Fruit fly (Drosophila melanogaster) whole organism, embryonic: ENCODE results near the gene ric8a.

Source experiments
- Abd-B ChIP-seq: fragments of 200-800 bp; sonication (Bioruptor generic); optimal IDR thresholded peaks from 2 replicates; lab custom pipeline; 2018; ENCODE audit warnings: missing biosample characterization, mild to moderate bottlenecking, missing genetic modification characterization, moderate library complexity
- Atf6 ChIP-seq: fragments of 200-800 bp; sonication (Bioruptor generic); IDR thresholded peaks from 2 replicates; pipeline ENCODE4 v1.3.6; 2022; ENCODE audit warnings: missing biosample characterization, missing genetic modification characterization
- BEAF-32 ChIP-seq: fragments of 200-800 bp; sonication (Bioruptor generic); optimal IDR thresholded peaks from 3 replicates; lab custom pipeline; 2017; ENCODE audit warnings: missing biosample characterization, missing genetic modification characterization, mild to moderate bottlenecking, moderate library complexity, missing genetic modification reagents
- Bgb ChIP-seq: fragments of 200-800 bp; sonication (Bioruptor generic); IDR thresholded peaks from 2 replicates; pipeline ENCODE4 v1.3.6; 2022; ENCODE audit warnings: missing biosample characterization, missing genetic modification characterization; ENCODE audit not compliant: partially characterized antibody
- CG12104 ChIP-seq: fragments of 200-800 bp; sonication (Bioruptor generic); optimal IDR thresholded peaks from 3 replicates; lab custom pipeline; 2016; ENCODE audit warnings: missing biosample characterization, missing genetic modification characterization
- CG12391 ChIP-seq: fragments of 200-800 bp; sonication (Bioruptor generic); optimal IDR thresholded peaks from 3 replicates; lab custom pipeline; 2018; ENCODE audit warnings: missing biosample characterization, mild to moderate bottlenecking, missing genetic modification characterization, moderate library complexity
- CG12659 ChIP-seq: fragments of 200-800 bp; sonication (Bioruptor generic); optimal IDR thresholded peaks from 3 replicates; lab custom pipeline; 2017; ENCODE audit warnings: mild to moderate bottlenecking, missing biosample characterization, missing genetic modification reagents, missing genetic modification characterization
- CG13287 ChIP-seq: fragments of 200-800 bp; sonication (Bioruptor generic); IDR thresholded peaks from 2 replicates; pipeline ENCODE4 v1.3.6; 2022; ENCODE audit warnings: missing biosample characterization, missing genetic modification characterization; ENCODE audit not compliant: partially characterized antibody
- CG17829 ChIP-seq: fragments of 200-800 bp; optimal IDR thresholded peaks from 2 replicates; lab custom pipeline; 2019; ENCODE audit warnings: missing biosample characterization, mild to moderate bottlenecking, missing genetic modification characterization, moderate library complexity
- CG18476 ChIP-seq: fragments of 200-800 bp; sonication (Bioruptor generic); optimal IDR thresholded peaks from 2 replicates; lab custom pipeline; 2016; ENCODE audit warnings: missing biosample characterization, mild to moderate bottlenecking, missing genetic modification characterization
- CG32532 ChIP-seq: fragments of 200-800 bp; sonication (Bioruptor generic); IDR thresholded peaks from 2 replicates; pipeline ENCODE4 v1.3.6; 2022; ENCODE audit warnings: missing biosample characterization, missing genetic modification characterization
- CG42726 ChIP-seq: fragments of 200-800 bp; sonication (Bioruptor generic); IDR thresholded peaks from 2 replicates; pipeline ENCODE4 v1.3.6; 2022; ENCODE audit warnings: missing biosample characterization, missing genetic modification characterization; ENCODE audit not compliant: partially characterized antibody
- CG7372 ChIP-seq: fragments of 200-800 bp; sonication (Bioruptor generic); IDR thresholded peaks from 2 replicates; pipeline ENCODE4 v1.3.6; 2022; ENCODE audit warnings: missing biosample characterization, missing genetic modification characterization
- CG8478 ChIP-seq: fragments of >200 bp; optimal IDR thresholded peaks from 2 replicates; lab custom pipeline; 2018
- CG9727 ChIP-seq: fragments of 200-800 bp; sonication (Bioruptor generic); optimal IDR thresholded peaks from 3 replicates; lab custom pipeline; 2017; ENCODE audit warnings: missing biosample characterization, mild to moderate bottlenecking, missing genetic modification characterization
- CG9797 ChIP-seq: fragments of 200-800 bp; sonication (Bioruptor generic); optimal IDR thresholded peaks from 3 replicates; lab custom pipeline; 2018; ENCODE audit warnings: missing biosample characterization, mild to moderate bottlenecking, missing genetic modification characterization
- CTCF ChIP-seq: fragments of 200-800 bp; sonication (Bioruptor generic); optimal IDR thresholded peaks from 2 replicates; lab custom pipeline; 2017; ENCODE audit warnings: missing biosample characterization, mild to moderate bottlenecking, missing genetic modification characterization, moderate library complexity
- Dref ChIP-seq: fragments of 200-800 bp; sonication (Bioruptor generic); IDR thresholded peaks from 2 replicates; pipeline ENCODE4 v1.3.6; 2022; ENCODE audit warnings: missing biosample characterization, missing genetic modification characterization
- HLH4C ChIP-seq: fragments of 200-800 bp; sonication (Bioruptor generic); IDR thresholded peaks from 3 replicates; pipeline ENCODE4 v1.3.6; 2022; ENCODE audit warnings: missing biosample characterization, missing genetic modification characterization; ENCODE audit not compliant: partially characterized antibody
- Kr ChIP-seq: fragments of 200-800 bp; sonication (Bioruptor generic); optimal IDR thresholded peaks from 2 replicates; lab custom pipeline; 2017; ENCODE audit warnings: missing biosample characterization, mild to moderate bottlenecking, missing genetic modification characterization
- MBD-R2 ChIP-seq: fragments of 200-800 bp; sonication (Bioruptor generic); IDR thresholded peaks from 2 replicates; pipeline ENCODE4 v1.3.6; 2022; ENCODE audit warnings: missing biosample characterization, missing genetic modification characterization
- Myb ChIP-seq: fragments of 200-800 bp; sonication (Bioruptor generic); optimal IDR thresholded peaks from 2 replicates; lab custom pipeline; 2016; ENCODE audit warnings: missing biosample characterization, missing genetic modification characterization
- Oli ChIP-seq: fragments of 200-800 bp; sonication (Bioruptor generic); optimal IDR thresholded peaks from 2 replicates; lab custom pipeline; 2018; ENCODE audit warnings: missing biosample characterization, mild to moderate bottlenecking, missing genetic modification characterization, moderate library complexity
- Opbp ChIP-seq: fragments of 200-800 bp; sonication (Bioruptor generic); IDR thresholded peaks from 3 replicates; pipeline ENCODE4 v1.3.6; 2022; ENCODE audit warnings: missing biosample characterization, missing genetic modification characterization; ENCODE audit not compliant: partially characterized antibody
- Scr ChIP-seq: fragments of 200-800 bp; sonication (Bioruptor generic); IDR thresholded peaks from 2 replicates; pipeline ENCODE4 v1.3.6; 2022; ENCODE audit warnings: missing biosample characterization, missing genetic modification characterization; ENCODE audit not compliant: partially characterized antibody
- Sry-β ChIP-seq: fragments of 200-800 bp; sonication (Bioruptor generic); optimal IDR thresholded peaks from 2 replicates; lab custom pipeline; 2018; ENCODE audit warnings: missing biosample characterization, mild to moderate bottlenecking, missing genetic modification characterization, moderate library complexity
- Sry-δ ChIP-seq: fragments of 200-800 bp; sonication (Bioruptor generic); optimal IDR thresholded peaks from 2 replicates; lab custom pipeline; 2016; ENCODE audit warnings: missing biosample characterization, missing genetic modification characterization
- Xbp1 ChIP-seq: fragments of 200-800 bp; sonication (Bioruptor generic); optimal IDR thresholded peaks from 3 replicates; lab custom pipeline; 2016; ENCODE audit warnings: missing biosample characterization, mild to moderate bottlenecking, missing genetic modification characterization
- amos ChIP-seq: fragments of 200-800 bp; sonication (Bioruptor generic); IDR thresholded peaks from 2 replicates; pipeline ENCODE4 v1.3.6; 2022; ENCODE audit warnings: missing biosample characterization, missing genetic modification characterization; ENCODE audit not compliant: partially characterized antibody
- ato ChIP-seq: fragments of 200-800 bp; sonication (Bioruptor generic); IDR thresholded peaks from 2 replicates; pipeline ENCODE4 v1.3.6; 2022; ENCODE audit warnings: missing biosample characterization, missing genetic modification characterization; ENCODE audit not compliant: partially characterized antibody
- caup ChIP-seq: fragments of 200-800 bp; sonication (Bioruptor generic); optimal IDR thresholded peaks from 3 replicates; lab custom pipeline; 2017; ENCODE audit warnings: missing biosample characterization, mild to moderate bottlenecking, missing genetic modification characterization, moderate library complexity; ENCODE audit not compliant: severe bottlenecking
- chinmo ChIP-seq: fragments of 200-800 bp; sonication (Bioruptor generic); IDR thresholded peaks from 4 replicates; pipeline ENCODE4 v1.3.6; 2022; ENCODE audit warnings: missing biosample characterization, missing genetic modification characterization; ENCODE audit not compliant: partially characterized antibody
- crp ChIP-seq, 2 experiments: fragments of 200-800 bp; sonication (Bioruptor generic); optimal IDR thresholded peaks; 2 replicates in 1 of 2; 3 replicates in 1 of 2; lab custom pipeline; 2017; ENCODE audit warnings: missing biosample characterization in 2 of 2, missing genetic modification characterization in 2 of 2, mild to moderate bottlenecking in 1 of 2, moderate library complexity in 1 of 2
- dm ChIP-seq: fragments of 200-800 bp; sonication (Bioruptor generic); optimal IDR thresholded peaks from 3 replicates; lab custom pipeline; 2016; ENCODE audit warnings: missing biosample characterization, missing genetic modification characterization
- dysf ChIP-seq: fragments of 200-800 bp; sonication (Bioruptor generic); IDR thresholded peaks from 3 replicates; pipeline ENCODE4 v1.3.6; 2022; ENCODE audit warnings: missing biosample characterization, missing genetic modification characterization
- gfzf ChIP-seq: fragments of 200-800 bp; sonication (Bioruptor generic); optimal IDR thresholded peaks from 2 replicates; lab custom pipeline; 2016; ENCODE audit warnings: missing biosample characterization, mild to moderate bottlenecking, missing genetic modification characterization, moderate library complexity
- grau ChIP-seq: fragments of 200-800 bp; optimal IDR thresholded peaks from 3 replicates; lab custom pipeline; 2019; ENCODE audit warnings: missing biosample characterization, mild to moderate bottlenecking, missing genetic modification characterization, moderate library complexity
- hb ChIP-seq: fragments of 200-800 bp; sonication (Bioruptor generic); IDR thresholded peaks from 3 replicates; pipeline ENCODE4 v1.3.6; 2022; ENCODE audit warnings: missing biosample characterization, missing genetic modification characterization; ENCODE audit not compliant: partially characterized antibody
- inv ChIP-seq: fragments of 200-800 bp; sonication (Bioruptor generic); IDR thresholded peaks from 2 replicates; pipeline ENCODE4 v1.3.6; 2022; ENCODE audit warnings: missing biosample characterization, missing genetic modification characterization; ENCODE audit not compliant: partially characterized antibody
- lab ChIP-seq: fragments of 200-800 bp; sonication (Bioruptor generic); optimal IDR thresholded peaks from 3 replicates; lab custom pipeline; 2017; ENCODE audit warnings: missing biosample characterization, missing genetic modification characterization, mild to moderate bottlenecking, moderate library complexity, missing genetic modification reagents
- mld ChIP-seq: fragments of 200-800 bp; sonication (Bioruptor generic); IDR thresholded peaks from 3 replicates; pipeline ENCODE4 v1.3.6; 2022; ENCODE audit warnings: missing biosample characterization, missing genetic modification characterization; ENCODE audit not compliant: partially characterized antibody
- org-1 ChIP-seq: fragments of 200-800 bp; sonication (Bioruptor generic); optimal IDR thresholded peaks from 2 replicates; lab custom pipeline; 2017; ENCODE audit warnings: missing biosample characterization, missing genetic modification characterization
- sens-2 ChIP-seq: fragments of 200-800 bp; sonication (Bioruptor generic); IDR thresholded peaks from 2 replicates; pipeline ENCODE4 v1.3.6; 2022; ENCODE audit warnings: missing biosample characterization, missing genetic modification characterization
- stwl ChIP-seq: fragments of 200-800 bp; sonication (Bioruptor generic); optimal IDR thresholded peaks from 3 replicates; lab custom pipeline; 2018; ENCODE audit warnings: missing biosample characterization, mild to moderate bottlenecking, missing genetic modification characterization, moderate library complexity
- twi ChIP-seq: fragments of 200-800 bp; optimal IDR thresholded peaks from 2 replicates; lab custom pipeline; 2019; ENCODE audit warnings: missing biosample characterization, mild to moderate bottlenecking, missing genetic modification characterization, moderate library complexity
- unc-4 ChIP-seq: fragments of 200-800 bp; sonication (Bioruptor generic); IDR thresholded peaks from 2 replicates; pipeline ENCODE4 v1.3.6; 2022; ENCODE audit warnings: missing biosample characterization, missing genetic modification characterization; ENCODE audit not compliant: partially characterized antibody
- zen ChIP-seq: fragments of 200-800 bp; sonication (Bioruptor generic); optimal IDR thresholded peaks from 3 replicates; lab custom pipeline; 2018; ENCODE audit warnings: missing biosample characterization, mild to moderate bottlenecking, missing genetic modification characterization, moderate library complexity
- zen2 ChIP-seq: fragments of 200-800 bp; sonication (Bioruptor generic); IDR thresholded peaks from 3 replicates; pipeline ENCODE4 v1.3.6; 2022; ENCODE audit warnings: missing biosample characterization, missing genetic modification characterization; ENCODE audit not compliant: partially characterized antibody

Gene ric8a

DNA sequence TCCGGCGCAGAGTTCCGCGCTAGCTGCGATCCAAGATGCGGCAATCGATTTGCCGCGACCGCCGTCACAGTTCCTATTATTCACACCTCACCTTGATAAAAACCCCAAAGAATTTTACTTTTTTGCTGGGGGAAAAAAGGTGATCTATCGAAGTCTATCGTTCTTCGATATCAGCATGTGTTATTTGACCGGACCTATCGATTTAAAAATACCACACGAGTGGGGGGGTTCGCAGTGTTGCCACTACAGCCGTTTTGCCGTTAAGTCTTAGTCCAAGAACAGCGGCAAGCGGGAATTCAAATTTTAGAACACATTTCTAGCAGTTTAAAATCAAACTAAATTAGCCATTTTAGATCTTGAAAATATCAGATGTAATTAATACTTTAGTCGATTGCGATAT lies 23.8 kb upstream of the ric8a start, which contains the start of gene CG12121 (continued):
- TF ChIP-seq mld (GFP tag; lab: Robert Waterston, UW), result peak; percentile 57; the same call in 1 of the 3 replicates
- TF ChIP-seq CTCF (GFP tag; lab: Kevin White, UChicago), result no peak
- no peak for TF ChIP-seq caup
- TF ChIP-seq sens-2 (GFP tag; lab: Robert Waterston, UW), result no peak
- peak; percentile 57 for TF ChIP-seq gfzf
- TF ChIP-seq Atf6 (GFP tag; lab: Robert Waterston, UW), result no peak
- TF ChIP-seq CG32532 (GFP tag; lab: Robert Waterston, UW), result no peak
- peak; percentile 75; the same call in 2 of the 3 replicates for TF ChIP-seq hb (GFP tag; lab: Robert Waterston, UW)
- peak; percentile 70 for TF ChIP-seq zen2 (GFP tag; lab: Robert Waterston, UW)
- peak; percentile 53 for TF ChIP-seq stwl (tag; lab: Kevin White, UChicago)
- no peak for TF ChIP-seq Oli (tag; lab: Kevin White, UChicago)
- TF ChIP-seq CG7372 (GFP tag; lab: Robert Waterston, UW), result no peak
- peak; percentile 82 for TF ChIP-seq CG13287 (GFP tag; lab: Robert Waterston, UW)
- TF ChIP-seq BEAF-32 (GFP tag; lab: Kevin White, UChicago), result peak; percentile 66
- TF ChIP-seq Scr (GFP tag; lab: Robert Waterston, UW), result peak; percentile 65
- TF ChIP-seq dysf, result no peak
- TF ChIP-seq Kr (GFP tag; lab: Kevin White, UChicago), result no peak
- peak; percentile 11 for TF ChIP-seq CG12659 (GFP tag; lab: Kevin White, UChicago)
- peak; percentile 63 for TF ChIP-seq unc-4
- no peak for TF ChIP-seq org-1 (GFP tag; lab: Kevin White, UChicago)
- peak; percentile 18 for TF ChIP-seq CG17829 (tag; lab: Kevin White, UChicago)
- peak; percentile 75; the same call in 1 of the 4 replicates for TF ChIP-seq chinmo (GFP tag; lab: Robert Waterston, UW)
- TF ChIP-seq amos (GFP tag; lab: Robert Waterston, UW), result peak; percentile 75; the same call in 1 of the 2 replicates
- peak; percentile 18 for TF ChIP-seq Abd-B (GFP tag; lab: Kevin White, UChicago)
- peak; percentile 94 for TF ChIP-seq Myb (GFP tag; lab: Kevin White, UChicago)
- no peak for TF ChIP-seq CG12391
- TF ChIP-seq CG42726 (GFP tag; lab: Robert Waterston, UW), result 0 out of 2 replicates have a peak, but pooled peaks have one; percentile 8
- TF ChIP-seq Xbp1 (GFP tag; lab: Kevin White, UChicago), result no peak
- peak; percentile 87 for TF ChIP-seq Dref (GFP tag; lab: Robert Waterston, UW)
- peak; percentile 11 for TF ChIP-seq dm
- no peak for TF ChIP-seq CG9727 (GFP tag; lab: Kevin White, UChicago)
- TF ChIP-seq ato (GFP tag; lab: Robert Waterston, UW), result peak; percentile 73
- peak; percentile 42 for TF ChIP-seq CG9797 (GFP tag; lab: Kevin White, UChicago)
- no peak for TF ChIP-seq CG18476
- no peak for TF ChIP-seq twi (tag; lab: Kevin White, UChicago)
- TF ChIP-seq Opbp (GFP tag; lab: Robert Waterston, UW), result peak; percentile 63; the same call in 2 of the 3 replicates
- TF ChIP-seq crp (GFP tag; optimal IDR thresholded peaks at IDR 0.05; lab: Kevin White, UChicago), result peak in 1 of 2 experiments; percentile 19
- peak; percentile 52 for TF ChIP-seq Sry-β (GFP tag; lab: Kevin White, UChicago)
- no peak for TF ChIP-seq grau (tag; lab: Kevin White, UChicago)
- no peak for TF ChIP-seq CG12104 (GFP tag; lab: Kevin White, UChicago)
- TF ChIP-seq CG8478 (lab: Kevin White, UChicago), result no peak
- peak; percentile 68 for TF ChIP-seq Sry-δ
- TF ChIP-seq Bgb, result peak; percentile 80
- TF ChIP-seq zen, result no peak
- peak; percentile 46; the same call in 1 of the 2 replicates for TF ChIP-seq inv
- peak; percentile 79 for TF ChIP-seq HLH4C (GFP tag; lab: Robert Waterston, UW)
- TF ChIP-seq lab (GFP tag; lab: Kevin White, UChicago), result no peak
- TF ChIP-seq MBD-R2 (GFP tag; lab: Robert Waterston, UW), result peak; percentile 59
